Worm (Caenorhabditis elegans) whole organism, mixed stage, embryonic: Measurements from ENCODE around the gene Y32H12A.8.

Experiments
- ceh-39 ChIP-seq: fragments of 150-350 bp; optimal IDR thresholded peaks from 2 replicates; lab custom pipeline; 2014; ENCODE audit warnings: missing biosample characterization, missing genetic modification characterization
- elt-1 ChIP-seq: sonication (generic microtip); optimal IDR thresholded peaks from 2 replicates; lab custom pipeline; 2017; ENCODE audit warnings: missing genetic modification characterization, mild to moderate bottlenecking, missing compliant biosample characterization, antibody characterized with exemption, moderate library complexity, borderline replicate concordance; ENCODE audit not compliant: insufficient read depth
- lin-13 ChIP-seq: fragments of 150-350 bp; optimal IDR thresholded peaks from 2 replicates; lab custom pipeline; 2014; ENCODE audit warnings: missing biosample characterization, missing genetic modification characterization
- mep-1 ChIP-seq: fragments of 150-350 bp; optimal IDR thresholded peaks from 2 replicates; lab custom pipeline; 2017; ENCODE audit warnings: missing biosample characterization, missing genetic modification reagents, missing genetic modification characterization, inconsistent platforms
- nhr-2 ChIP-seq: fragments of 150-350 bp; optimal IDR thresholded peaks from 2 replicates; lab custom pipeline; 2014; ENCODE audit warnings: missing biosample characterization, missing genetic modification characterization
- pha-4 ChIP-seq: fragments of 150-350 bp; optimal IDR thresholded peaks from 2 replicates; lab custom pipeline; 2018; ENCODE audit warnings: missing biosample characterization, missing genetic modification reagents, missing genetic modification characterization
- sptf-1 ChIP-seq: sonication (generic microtip); optimal IDR thresholded peaks from 2 replicates; lab custom pipeline; 2017; ENCODE audit warnings: mild to moderate bottlenecking, missing genetic modification characterization, moderate library complexity, missing compliant biosample characterization
- unc-39 ChIP-seq: fragments of 150-350 bp; optimal IDR thresholded peaks from 2 replicates; lab custom pipeline; 2014; ENCODE audit warnings: missing biosample characterization, missing genetic modification characterization
- ztf-11 ChIP-seq: fragments of 150-350 bp; optimal IDR thresholded peaks from 2 replicates; lab custom pipeline; 2014; ENCODE audit warnings: missing biosample characterization, missing genetic modification characterization

- TF ChIP-seq ceh-39 (tag; lab: Kevin White, UChicago) = no peak
- TF ChIP-seq unc-39 (tag; lab: Kevin White, UChicago) = no peak
- no peak for TF ChIP-seq nhr-2 (tag; lab: Kevin White, UChicago)
- TF ChIP-seq mep-1 (tag; lab: Kevin White, UChicago) = no peak
- no peak for TF ChIP-seq ztf-11 (tag; lab: Kevin White, UChicago)
- no peak for TF ChIP-seq lin-13 (tag; lab: Kevin White, UChicago)
- TF ChIP-seq elt-1 (tag; lab: Kevin White, UChicago) = no peak
- no peak for TF ChIP-seq sptf-1
- TF ChIP-seq pha-4 (tag; lab: Kevin White, UChicago) = no peak
These were observed 64.5 kb downstream of the Y32H12A.8 start, which contains the start of gene ZK121.2 for ce11 chrIII:5341382-5341781.
